Fruit fly (Drosophila melanogaster) whole organism, embryonic: ENCODE results near the gene wrm2.

Experiments used
- Atf3 ChIP-seq: fragments of 200-800 bp; sonication (Bioruptor generic); optimal IDR thresholded peaks from 3 replicates; lab custom pipeline; 2016; ENCODE audit warnings: missing biosample characterization, missing genetic modification characterization
- CG11456 ChIP-seq: fragments of 200-800 bp; sonication (Bioruptor generic); IDR thresholded peaks from 3 replicates; pipeline ENCODE4 v1.3.6; 2022; ENCODE audit warnings: missing biosample characterization, missing genetic modification characterization
- CG11695 ChIP-seq: fragments of 200-800 bp; sonication (Bioruptor generic); IDR thresholded peaks from 3 replicates; pipeline ENCODE4 v1.3.6; 2022; ENCODE audit warnings: missing biosample characterization, missing genetic modification characterization
- CG12659 ChIP-seq: fragments of 200-800 bp; sonication (Bioruptor generic); optimal IDR thresholded peaks from 3 replicates; lab custom pipeline; 2017; ENCODE audit warnings: mild to moderate bottlenecking, missing biosample characterization, missing genetic modification reagents, missing genetic modification characterization
- CG12942 ChIP-seq: fragments of 200-800 bp; sonication (Bioruptor generic); optimal IDR thresholded peaks from 3 replicates; lab custom pipeline; 2016; ENCODE audit warnings: missing biosample characterization, missing genetic modification characterization
- CG13287 ChIP-seq: fragments of 200-800 bp; sonication (Bioruptor generic); IDR thresholded peaks from 2 replicates; pipeline ENCODE4 v1.3.6; 2022; ENCODE audit warnings: missing biosample characterization, missing genetic modification characterization; ENCODE audit not compliant: partially characterized antibody
- CG14050 ChIP-seq: fragments of 200-800 bp; sonication (Bioruptor generic); IDR thresholded peaks from 3 replicates; pipeline ENCODE4 v1.3.6; 2022; ENCODE audit warnings: missing biosample characterization, missing genetic modification characterization
- CG17829 ChIP-seq: fragments of 200-800 bp; optimal IDR thresholded peaks from 2 replicates; lab custom pipeline; 2019; ENCODE audit warnings: missing biosample characterization, mild to moderate bottlenecking, missing genetic modification characterization, moderate library complexity
- CG2889 ChIP-seq: fragments of 200-800 bp; sonication (Bioruptor generic); IDR thresholded peaks from 3 replicates; pipeline ENCODE4 v1.3.6; 2022; ENCODE audit warnings: missing biosample characterization, missing genetic modification characterization
- CG31224 ChIP-seq: fragments of 200-800 bp; sonication (Bioruptor generic); IDR thresholded peaks from 2 replicates; pipeline ENCODE4 v1.3.6; 2022; ENCODE audit warnings: missing biosample characterization, missing genetic modification characterization
- CG3407 ChIP-seq: fragments of 200-800 bp; sonication (Bioruptor generic); optimal IDR thresholded peaks from 2 replicates; lab custom pipeline; 2018; ENCODE audit warnings: missing biosample characterization, mild to moderate bottlenecking, missing genetic modification characterization
- CG6813 ChIP-seq: fragments of 200-800 bp; sonication (Bioruptor generic); optimal IDR thresholded peaks from 2 replicates; lab custom pipeline; 2017; ENCODE audit warnings: missing biosample characterization, missing genetic modification characterization, mild to moderate bottlenecking, moderate library complexity, missing genetic modification reagents
- CG7556 ChIP-seq: fragments of 200-800 bp; sonication (Bioruptor generic); optimal IDR thresholded peaks from 2 replicates; lab custom pipeline; 2017; ENCODE audit warnings: missing biosample characterization, mild to moderate bottlenecking, missing genetic modification characterization
- CG7839 ChIP-seq: fragments of 200-800 bp; sonication (Bioruptor generic); optimal IDR thresholded peaks from 3 replicates; lab custom pipeline; 2018; ENCODE audit warnings: missing biosample characterization, mild to moderate bottlenecking, missing genetic modification characterization, moderate library complexity
- CG9727 ChIP-seq: fragments of 200-800 bp; sonication (Bioruptor generic); optimal IDR thresholded peaks from 3 replicates; lab custom pipeline; 2017; ENCODE audit warnings: missing biosample characterization, mild to moderate bottlenecking, missing genetic modification characterization
- Camta ChIP-seq: fragments of 200-800 bp; sonication (Bioruptor generic); optimal IDR thresholded peaks from 2 replicates; lab custom pipeline; 2016; ENCODE audit warnings: missing biosample characterization, missing genetic modification characterization
- Dad ChIP-seq: fragments of 200-800 bp; sonication (Bioruptor generic); optimal IDR thresholded peaks from 3 replicates; lab custom pipeline; 2016; ENCODE audit warnings: missing biosample characterization, missing genetic modification characterization
- Elba2 ChIP-seq: fragments of 200-800 bp; sonication (Bioruptor generic); optimal IDR thresholded peaks from 3 replicates; lab custom pipeline; 2016; ENCODE audit warnings: missing biosample characterization, missing genetic modification characterization
- Ets65A ChIP-seq: fragments of 200-800 bp; sonication (Bioruptor generic); peaks from one replicate; lab custom pipeline; 2016; ENCODE audit warnings: missing biosample characterization, missing genetic modification characterization
- Ets97D ChIP-seq: fragments of 200-800 bp; sonication (Bioruptor generic); optimal IDR thresholded peaks from 3 replicates; lab custom pipeline; 2016; ENCODE audit warnings: missing biosample characterization, missing genetic modification characterization
- Fer1 ChIP-seq: fragments of 200-800 bp; sonication (Bioruptor generic); optimal IDR thresholded peaks from 2 replicates; lab custom pipeline; 2017; ENCODE audit warnings: missing biosample characterization, mild to moderate bottlenecking, missing genetic modification characterization
- GATAe ChIP-seq: fragments of 200-800 bp; sonication (Bioruptor generic); conservative IDR thresholded peaks from 2 replicates; pipeline ENCODE4 v1.3.6; 2022; ENCODE audit warnings: missing biosample characterization, missing genetic modification characterization
- HHEX ChIP-seq: fragments of 200-800 bp; sonication (Bioruptor generic); optimal IDR thresholded peaks from 3 replicates; lab custom pipeline; 2017; ENCODE audit warnings: missing biosample characterization, mild to moderate bottlenecking, missing genetic modification characterization, missing genetic modification reagents
- HLH3B ChIP-seq: fragments of 200-800 bp; sonication (Bioruptor generic); IDR thresholded peaks from 2 replicates; pipeline ENCODE4 v1.3.6; 2022; ENCODE audit warnings: missing biosample characterization, missing genetic modification characterization
- HmgD ChIP-seq: fragments of 200-800 bp; sonication (Bioruptor generic); optimal IDR thresholded peaks from 3 replicates; lab custom pipeline; 2016; ENCODE audit warnings: missing biosample characterization, missing genetic modification characterization
- MBD-R2 ChIP-seq: fragments of 200-800 bp; sonication (Bioruptor generic); IDR thresholded peaks from 2 replicates; pipeline ENCODE4 v1.3.6; 2022; ENCODE audit warnings: missing biosample characterization, missing genetic modification characterization
- Nf-YC ChIP-seq: fragments of 200-800 bp; optimal IDR thresholded peaks from 3 replicates; lab custom pipeline; 2019; ENCODE audit warnings: missing biosample characterization, mild to moderate bottlenecking, missing genetic modification characterization, moderate library complexity
- Rfx ChIP-seq: fragments of 200-800 bp; sonication (Bioruptor generic); IDR thresholded peaks from 2 replicates; pipeline ENCODE4 v1.3.6; 2022; ENCODE audit warnings: missing biosample characterization, missing genetic modification characterization
- Spps ChIP-seq: fragments of 200-800 bp; sonication (Bioruptor generic); optimal IDR thresholded peaks from 2 replicates; lab custom pipeline; 2018; ENCODE audit warnings: missing biosample characterization, mild to moderate bottlenecking, missing genetic modification characterization
- Xbp1 ChIP-seq: fragments of 200-800 bp; sonication (Bioruptor generic); optimal IDR thresholded peaks from 3 replicates; lab custom pipeline; 2016; ENCODE audit warnings: missing biosample characterization, mild to moderate bottlenecking, missing genetic modification characterization
- bsh ChIP-seq, 2 experiments: fragments of 200-800 bp; sonication (Bioruptor generic); optimal IDR thresholded peaks; 2 replicates each; lab custom pipeline; 2017 to 2018; ENCODE audit warnings: mild to moderate bottlenecking in 2 of 2, missing biosample characterization in 2 of 2, missing genetic modification characterization in 2 of 2, moderate library complexity in 1 of 2
- caup ChIP-seq: fragments of 200-800 bp; sonication (Bioruptor generic); optimal IDR thresholded peaks from 3 replicates; lab custom pipeline; 2017; ENCODE audit warnings: missing biosample characterization, mild to moderate bottlenecking, missing genetic modification characterization, moderate library complexity; ENCODE audit not compliant: severe bottlenecking
- chinmo ChIP-seq: fragments of 200-800 bp; sonication (Bioruptor generic); IDR thresholded peaks from 4 replicates; pipeline ENCODE4 v1.3.6; 2022; ENCODE audit warnings: missing biosample characterization, missing genetic modification characterization; ENCODE audit not compliant: partially characterized antibody
- cwo ChIP-seq: fragments of 200-800 bp; sonication (Bioruptor generic); optimal IDR thresholded peaks from 3 replicates; lab custom pipeline; 2017; ENCODE audit warnings: missing biosample characterization, missing genetic modification characterization, mild to moderate bottlenecking, moderate library complexity, missing genetic modification reagents
- dpn ChIP-seq, 2 experiments: fragments of 200-800 bp; sonication (Bioruptor generic); optimal IDR thresholded peaks; 3 replicates each; lab custom pipeline; 2016; ENCODE audit warnings: missing biosample characterization in 2 of 2, missing genetic modification characterization in 2 of 2
- emc ChIP-seq: fragments of 200-800 bp; sonication (Bioruptor generic); optimal IDR thresholded peaks from 2 replicates; lab custom pipeline; 2016; ENCODE audit warnings: missing biosample characterization, missing genetic modification characterization
- grn ChIP-seq: fragments of 200-800 bp; sonication (Bioruptor generic); optimal IDR thresholded peaks from 3 replicates; lab custom pipeline; 2017; ENCODE audit warnings: missing biosample characterization, missing genetic modification characterization
- h ChIP-seq: fragments of >200 bp; optimal IDR thresholded peaks from 2 replicates; lab custom pipeline; 2017
- klu ChIP-seq: fragments of 200-800 bp; sonication (Bioruptor generic); IDR thresholded peaks from 2 replicates; pipeline ENCODE4 v1.3.6; 2022; ENCODE audit warnings: missing biosample characterization, missing genetic modification characterization
- lilli ChIP-seq: fragments of 200-800 bp; sonication (Bioruptor generic); optimal IDR thresholded peaks from 3 replicates; lab custom pipeline; 2016; ENCODE audit warnings: missing biosample characterization, missing genetic modification characterization
- lov ChIP-seq, 2 experiments: fragments of 200-800 bp in 1 of 2; fragments of >200 bp in 1 of 2; sonication (Bioruptor generic) in 1 of 2; IDR thresholded peaks in 1 of 2; optimal IDR thresholded peaks in 1 of 2; 2 replicates in 1 of 2; 3 replicates in 1 of 2; pipeline versions ENCODE4 v1.3.6 to Lab custom; 2017 to 2022; ENCODE audit warnings: missing biosample characterization in 1 of 2, missing genetic modification characterization in 1 of 2
- nom ChIP-seq: fragments of 200-800 bp; sonication (Bioruptor generic); optimal IDR thresholded peaks from 2 replicates; lab custom pipeline; 2017; ENCODE audit warnings: missing biosample characterization, missing genetic modification characterization, mild to moderate bottlenecking, moderate library complexity, missing genetic modification reagents
- odd ChIP-seq: fragments of 200-800 bp; sonication (Bioruptor generic); optimal IDR thresholded peaks from 2 replicates; lab custom pipeline; 2017; ENCODE audit warnings: missing biosample characterization, mild to moderate bottlenecking, missing genetic modification characterization
- sob ChIP-seq: fragments of 200-800 bp; sonication (Bioruptor generic); IDR thresholded peaks from 2 replicates; pipeline ENCODE4 v1.3.6; 2022; ENCODE audit warnings: missing biosample characterization, missing genetic modification characterization
- sug ChIP-seq: fragments of 200-800 bp; optimal IDR thresholded peaks from 2 replicates; lab custom pipeline; 2019; ENCODE audit warnings: missing biosample characterization, mild to moderate bottlenecking, missing genetic modification characterization, moderate library complexity
- tio ChIP-seq: fragments of 200-800 bp; sonication (Bioruptor generic); optimal IDR thresholded peaks from 2 replicates; lab custom pipeline; 2017; ENCODE audit warnings: missing biosample characterization, missing genetic modification characterization, inconsistent platforms
- vvl ChIP-seq: fragments of 200-800 bp; sonication (Bioruptor generic); IDR thresholded peaks from 2 replicates; pipeline ENCODE4 v1.3.6; 2022; ENCODE audit warnings: missing biosample characterization, missing genetic modification characterization

The wrm2 gene

DNA sequence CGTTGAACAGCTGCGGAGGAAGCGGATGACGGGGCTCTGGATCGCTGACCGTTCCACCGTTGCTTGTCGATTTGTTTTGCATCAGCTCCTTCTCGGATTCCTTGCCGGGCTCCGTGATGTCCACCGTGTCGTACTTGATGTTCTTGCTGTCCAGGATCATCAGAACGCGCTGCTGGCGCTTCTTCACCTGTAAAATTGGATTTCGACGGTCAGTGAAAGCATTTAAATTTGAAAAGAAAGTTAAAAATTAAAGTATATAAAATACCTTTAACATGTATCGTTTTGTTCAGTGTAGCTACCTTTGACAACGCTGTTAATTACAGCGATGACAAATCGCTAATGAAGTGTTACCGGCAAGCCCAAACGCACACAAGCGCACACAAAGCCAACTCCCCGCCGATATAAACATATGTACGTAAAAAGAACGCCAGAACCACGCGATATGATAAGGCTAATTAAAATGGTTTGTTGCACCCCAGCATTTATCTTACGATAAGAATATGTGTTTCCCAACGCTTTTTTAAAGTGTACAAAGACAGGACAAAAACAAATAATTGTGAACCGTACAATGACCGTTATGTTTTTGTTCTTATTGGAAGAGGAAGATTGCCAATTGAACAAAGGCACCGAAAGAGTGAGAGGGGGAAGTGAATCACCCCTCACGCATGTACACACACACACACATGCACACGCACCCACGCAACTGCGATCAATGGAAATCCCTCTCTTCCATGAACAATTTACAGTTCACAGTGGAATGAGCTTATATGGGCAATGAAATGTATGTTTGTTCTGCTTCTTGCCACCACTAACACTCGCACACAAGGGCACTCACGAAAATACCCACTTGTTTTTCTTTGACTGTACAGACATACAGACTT lies 33.0 kb upstream of the wrm2 start (continued):
- TF ChIP-seq odd (GFP tag; lab: Kevin White, UChicago) (no peak), Atf3 (GFP tag; lab: Kevin White, UChicago) (no peak), cwo (GFP tag; lab: Kevin White, UChicago) (peak; percentile 24), Rfx (GFP tag; lab: Robert Waterston, UW) (peak; percentile 65), emc (GFP tag; lab: Kevin White, UChicago) (no peak), h (no peak), CG13287 (0 out of 2 replicates have a peak, but pooled peaks have one; percentile 17), CG7556 (GFP tag; lab: Kevin White, UChicago) (peak; percentile 22), Nf-YC (tag; lab: Kevin White, UChicago) (peak; percentile 31), sug (tag; lab: Kevin White, UChicago) (peak; percentile 94), CG12659 (GFP tag; lab: Kevin White, UChicago) (peak; percentile 2), tio (GFP tag; lab: Kevin White, UChicago) (no peak), HHEX (GFP tag; lab: Kevin White, UChicago) (peak; percentile 57), Camta (GFP tag; lab: Kevin White, UChicago) (peak; percentile 22), Xbp1 (GFP tag; lab: Kevin White, UChicago) (peak; percentile 35), lilli (GFP tag; lab: Kevin White, UChicago) (peak; percentile 35), klu (GFP tag; lab: Robert Waterston, UW) (peak; percentile 46), Fer1 (peak; percentile 18), CG3407 (GFP tag; lab: Kevin White, UChicago) (no peak), CG2889 (GFP tag; lab: Robert Waterston, UW) (peak; percentile 36; the same call in 1 of the 3 replicates), sob (GFP tag; lab: Robert Waterston, UW) (0 out of 2 replicates have a peak, but pooled peaks have one; percentile 38), lov (optimal IDR thresholded peaks at IDR 0.05; lab: Kevin White, UChicago) (no peak), lov (GFP tag; IDR thresholded peaks at IDR 0.05; lab: Robert Waterston, UW) (0 out of 3 replicates have a peak, but pooled peaks have one; percentile 29), bsh (GFP tag; optimal IDR thresholded peaks at IDR 0.05; lab: Kevin White, UChicago) (peak in 1 of 2 experiments; percentile 37), CG12942 (GFP tag; lab: Kevin White, UChicago) (peak; percentile 26), dpn (GFP tag; optimal IDR thresholded peaks at IDR 0.05; lab: Kevin White, UChicago) (peak; percentile 7 to 18), CG7839 (tag; lab: Kevin White, UChicago) (peak; percentile 55), Ets65A (GFP tag; lab: Kevin White, UChicago) (peak; percentile 71), Spps (no peak), CG11695 (GFP tag; lab: Robert Waterston, UW) (peak; percentile 62), vvl (peak; percentile 49), caup (peak; percentile 17), MBD-R2 (GFP tag; lab: Robert Waterston, UW) (no peak; the same call in 1 of the 2 replicates), HLH3B (no peak), nom (peak; percentile 18), Elba2 (GFP tag; lab: Kevin White, UChicago) (peak; percentile 93), CG6813 (peak; percentile 48), CG17829 (tag; lab: Kevin White, UChicago) (peak; percentile 20), GATAe (GFP tag; lab: Robert Waterston, UW) (0 out of 2 replicates have a peak, but pooled peaks have one; percentile 31), CG9727 (peak; percentile 22), Dad (GFP tag; lab: Kevin White, UChicago) (no peak), chinmo (peak; percentile 81; the same call in 2 of the 4 replicates), CG14050 (GFP tag; lab: Robert Waterston, UW) (peak; percentile 53; the same call in 2 of the 3 replicates), CG31224 (peak; percentile 33; the same call in 1 of the 2 replicates), grn (peak; percentile 50), HmgD (GFP tag; lab: Kevin White, UChicago) (peak; percentile 7), Ets97D (GFP tag; lab: Kevin White, UChicago) (peak; percentile 1), CG11456 (GFP tag; lab: Robert Waterston, UW) (no peak)
